Worm (Caenorhabditis elegans): ENCODE data around the gene srx-74.

The srx-74 gene

ce11 chrV:4647857-4648256 is 14.4 kb downstream of the srx-74 start, which contains the start of gene F41F3.3:
Gene F41F3.3, minus strand, starts transcription at chrV:4648239.
- TF ChIP-seq W03F9.2 (tag; optimal IDR thresholded peaks at IDR 0.05) (no peak), him-1 (tag; optimal IDR thresholded peaks at IDR 0.05) (no peak), dao-5 (tag; optimal IDR thresholded peaks at IDR 0.05) (no peak)

- TF ChIP-seq dao-5 (tag; optimal IDR thresholded peaks at IDR 0.05), result no peak
Observed at ce11 chrV:4647279-4647819, 15.0 kb downstream of the srx-74 start.

- TF ChIP-seq him-1 (tag; optimal IDR thresholded peaks at IDR 0.05), result no peak
- TF ChIP-seq dao-5 (tag; optimal IDR thresholded peaks at IDR 0.05), result no peak
- TF ChIP-seq W03F9.2 (tag; optimal IDR thresholded peaks at IDR 0.05), result no peak
Observed at ce11 chrV:4642691-4643090, 19.6 kb downstream of the srx-74 start, which contains the start of gene soc-1. Gene soc-1, plus strand, starts transcription at chrV:4642952.

ce11 chrV:4640501-4641150 is 21.7 kb downstream of the srx-74 start:
- TF ChIP-seq W03F9.2 (tag; optimal IDR thresholded peaks at IDR 0.05), result peak; percentile 4
- no peak for TF ChIP-seq dao-5 (tag; optimal IDR thresholded peaks at IDR 0.05)

ce11 chrV:4637153-4637552 is 25.1 kb downstream of the srx-74 start:
- no peak for TF ChIP-seq W03F9.2 (tag; optimal IDR thresholded peaks at IDR 0.05)
- no peak for TF ChIP-seq him-1 (tag; optimal IDR thresholded peaks at IDR 0.05)
- no peak for TF ChIP-seq dao-5 (tag; optimal IDR thresholded peaks at IDR 0.05)

ce11 chrV:4630267-4630666 is 32.0 kb downstream of the srx-74 start:
- no peak for TF ChIP-seq him-1 (tag; optimal IDR thresholded peaks at IDR 0.05)
- no peak for TF ChIP-seq W03F9.2 (tag; optimal IDR thresholded peaks at IDR 0.05)
- TF ChIP-seq dao-5 (tag; optimal IDR thresholded peaks at IDR 0.05), result no peak

- no peak for TF ChIP-seq W03F9.2 (tag; optimal IDR thresholded peaks at IDR 0.05)
- no peak for TF ChIP-seq dao-5 (tag; optimal IDR thresholded peaks at IDR 0.05)
- no peak for TF ChIP-seq him-1 (tag; optimal IDR thresholded peaks at IDR 0.05)
Observed at ce11 chrV:4628517-4628930, 33.8 kb downstream of the srx-74 start, which contains the start of gene pmt-2. Gene pmt-2, plus strand, starts transcription at chrV:4628580.

- TF ChIP-seq dao-5 (tag; optimal IDR thresholded peaks at IDR 0.05) (no peak), W03F9.2 (tag; optimal IDR thresholded peaks at IDR 0.05) (no peak), him-1 (tag; optimal IDR thresholded peaks at IDR 0.05) (no peak)
Observed at ce11 chrV:4626344-4626743, 36.0 kb downstream of the srx-74 start.

- TF ChIP-seq W03F9.2 (tag; optimal IDR thresholded peaks at IDR 0.05) (no peak), him-1 (tag; optimal IDR thresholded peaks at IDR 0.05) (no peak), dao-5 (tag; optimal IDR thresholded peaks at IDR 0.05) (no peak)
Observed at ce11 chrV:4624717-4625116, 37.6 kb downstream of the srx-74 start.

- no peak for TF ChIP-seq him-1 (tag; optimal IDR thresholded peaks at IDR 0.05)
- no peak for TF ChIP-seq W03F9.2 (tag; optimal IDR thresholded peaks at IDR 0.05)
Observed at ce11 chrV:4623535-4623934, 38.8 kb downstream of the srx-74 start.

ce11 chrV:4617260-4617659 is 45.0 kb downstream of the srx-74 start, which contains the start of gene sumv-2:
Gene sumv-2, plus strand, starts transcription at chrV:4617560.
- TF ChIP-seq W03F9.2 (tag; optimal IDR thresholded peaks at IDR 0.05) (no peak), him-1 (tag; optimal IDR thresholded peaks at IDR 0.05) (no peak), dao-5 (tag; optimal IDR thresholded peaks at IDR 0.05) (no peak)

- TF ChIP-seq him-1 (tag; optimal IDR thresholded peaks at IDR 0.05) (no peak), dao-5 (tag; optimal IDR thresholded peaks at IDR 0.05) (no peak), W03F9.2 (tag; optimal IDR thresholded peaks at IDR 0.05) (peak; percentile 88)
Observed at ce11 chrV:4615802-4616201, 46.5 kb downstream of the srx-74 start, which contains the start of the genes Y61A9LA.10 and F54D11.4. Gene Y61A9LA.10, minus strand, starts transcription at chrV:4615817. Gene F54D11.4, plus strand, starts transcription at chrV:4616151.
